Fruit fly (Drosophila melanogaster): ENCODE measurements around the gene Tfb4.

DNA sequence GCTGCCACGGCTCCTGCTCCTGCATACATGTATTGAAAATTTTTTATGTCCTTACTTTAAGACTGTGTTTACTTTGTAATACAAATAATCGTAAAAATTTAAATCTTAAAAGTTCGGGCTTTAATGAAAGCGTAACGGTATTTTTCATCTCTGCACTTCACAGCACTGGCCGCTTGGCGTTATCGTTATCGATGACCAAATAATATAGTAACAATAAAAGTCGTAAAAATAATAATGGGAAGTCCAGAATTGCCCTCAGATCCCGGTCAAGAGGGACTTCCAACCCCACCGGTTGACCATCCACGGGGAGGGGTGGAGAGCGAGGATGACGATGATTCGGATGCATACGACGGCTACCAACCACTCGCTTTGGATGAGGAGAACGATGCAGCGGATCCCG is 15.8 kb upstream of the Tfb4 start, which contains the start of gene CG14341:
- TF ChIP-seq h (GFP tag; optimal IDR thresholded peaks at IDR 0.05) (no peak), Hnf4 (GFP tag; optimal IDR thresholded peaks at IDR 0.05) (no peak), Hr78 (GFP tag; optimal IDR thresholded peaks at IDR 0.05) (no peak), CG9705 (GFP tag; optimal IDR thresholded peaks at IDR 0.05) (no peak), ey (GFP tag; optimal IDR thresholded peaks at IDR 0.05) (no peak), fru (GFP tag; optimal IDR thresholded peaks at IDR 0.05) (no peak), Myc (optimal IDR thresholded peaks at IDR 0.05) (no peak), usp (GFP tag; optimal IDR thresholded peaks at IDR 0.05) (no peak), pan (optimal IDR thresholded peaks at IDR 0.05) (no peak)
